Worm (Caenorhabditis elegans) whole organism, L1 larva: ENCODE measurements around the gene mtss-1.
A peak's percentile ranks its signal among the peaks of the same experiment; 100 is the strongest.

Source experiments
- C16A3.4 ChIP-seq: fragments of 150-350 bp; optimal IDR thresholded peaks from 2 replicates; lab custom pipeline; 2014; ENCODE audit warnings: missing biosample characterization, missing genetic modification characterization
- C34B4.2 ChIP-seq: sonication (generic microtip); optimal IDR thresholded peaks from 2 replicates; lab custom pipeline; 2017; ENCODE audit warnings: mild to moderate bottlenecking, missing genetic modification characterization, missing compliant biosample characterization
- F16B12.6 ChIP-seq: fragments of 150-350 bp; optimal IDR thresholded peaks from 2 replicates; lab custom pipeline; 2014; ENCODE audit warnings: missing biosample characterization, missing genetic modification characterization
- aha-1 ChIP-seq: fragments of 150-350 bp; optimal IDR thresholded peaks from 2 replicates; lab custom pipeline; 2014; ENCODE audit warnings: missing biosample characterization, missing genetic modification characterization
- alr-1 ChIP-seq: fragments of 200-800 bp; sonication (Bioruptor generic); optimal IDR thresholded peaks from 2 replicates; lab custom pipeline; 2018; ENCODE audit warnings: borderline replicate concordance, mild to moderate bottlenecking, missing genetic modification characterization, missing compliant biosample characterization
- blmp-1 ChIP-seq: fragments of 150-350 bp; optimal IDR thresholded peaks from 2 replicates; lab custom pipeline; 2014; ENCODE audit warnings: missing biosample characterization, missing genetic modification characterization
- ceh-63 ChIP-seq: fragments of 200-800 bp; sonication (Bioruptor generic); optimal IDR thresholded peaks from 2 replicates; lab custom pipeline; 2018; ENCODE audit warnings: mild to moderate bottlenecking, missing genetic modification characterization, missing compliant biosample characterization
- ceh-8 ChIP-seq: fragments of 200-800 bp; sonication (Bioruptor generic); optimal IDR thresholded peaks from 2 replicates; lab custom pipeline; 2018; ENCODE audit warnings: mild to moderate bottlenecking, missing genetic modification characterization, moderate library complexity, missing compliant biosample characterization
- ceh-88 ChIP-seq: fragments of 200-800 bp; sonication (Bioruptor generic); IDR thresholded peaks from 2 replicates; pipeline ENCODE4 v1.3.6; 2022; ENCODE audit warnings: missing genetic modification characterization, missing compliant biosample characterization
- ceh-90 ChIP-seq: sonication (generic microtip); optimal IDR thresholded peaks from 2 replicates; lab custom pipeline; 2016; ENCODE audit warnings: missing genetic modification characterization, missing compliant biosample characterization
- ces-1 ChIP-seq: fragments of 150-350 bp; optimal IDR thresholded peaks from 2 replicates; lab custom pipeline; 2014; ENCODE audit warnings: missing biosample characterization, missing genetic modification reagents, missing genetic modification characterization
- dpl-1 ChIP-seq, 3 experiments: fragments of 150-350 bp in 2 of 3; sonication (generic microtip) in 1 of 3; optimal IDR thresholded peaks; 2 replicates each; lab custom pipeline; 2014 to 2017; ENCODE audit warnings: missing biosample characterization in 3 of 3, missing genetic modification characterization in 3 of 3, missing genetic modification reagents in 3 of 3
- dsc-1 ChIP-seq: sonication (generic microtip); optimal IDR thresholded peaks from 2 replicates; lab custom pipeline; 2016; ENCODE audit warnings: mild to moderate bottlenecking, missing genetic modification characterization, missing compliant biosample characterization
- efl-1 ChIP-seq, 4 experiments: fragments of 150-350 bp; optimal IDR thresholded peaks in 3 of 4; peaks in 1 of 4; 1 replicate in 1 of 4; 2 replicates in 3 of 4; lab custom pipeline; 2014; ENCODE audit warnings: missing biosample characterization in 2 of 4, missing genetic modification characterization in 2 of 4, missing genetic modification reagents in 2 of 4
- efl-3 ChIP-seq: fragments of 200-800 bp; sonication (Bioruptor generic); optimal IDR thresholded peaks from 2 replicates; lab custom pipeline; 2018; ENCODE audit warnings: mild to moderate bottlenecking, missing genetic modification characterization, missing compliant biosample characterization
- egl-13 ChIP-seq: sonication (generic microtip); optimal IDR thresholded peaks from 2 replicates; lab custom pipeline; 2016; ENCODE audit warnings: missing genotype, missing genetic modification reagents, missing genetic modification characterization, missing compliant biosample characterization
- egl-27 ChIP-seq, 2 experiments: fragments of 150-350 bp in 1 of 2; sonication (generic microtip); optimal IDR thresholded peaks; 3 replicates each; lab custom pipeline; 2017 to 2018; ENCODE audit warnings: missing biosample characterization in 2 of 2, missing genetic modification characterization in 2 of 2, missing genetic modification reagents in 2 of 2
- elt-2 ChIP-seq: sonication (generic microtip); optimal IDR thresholded peaks from 2 replicates; lab custom pipeline; 2016; ENCODE audit warnings: missing genetic modification characterization, mild to moderate bottlenecking, inconsistent platforms, missing compliant biosample characterization, missing genetic modification reagents
- grh-1 ChIP-seq: fragments of 200-800 bp; sonication (Bioruptor generic); IDR thresholded peaks from 2 replicates; pipeline ENCODE4 v1.3.6; 2022; ENCODE audit warnings: missing genetic modification reagents, missing genetic modification characterization, missing compliant biosample characterization
- hlh-17 ChIP-seq: fragments of 200-800 bp; sonication (Bioruptor generic); optimal IDR thresholded peaks from 2 replicates; lab custom pipeline; 2018; ENCODE audit warnings: missing genetic modification characterization, mild to moderate bottlenecking, missing compliant biosample characterization, moderate library complexity, borderline replicate concordance
- isw-1 ChIP-seq: fragments of 200-800 bp; sonication (Bioruptor generic); IDR thresholded peaks from 2 replicates; pipeline ENCODE4 v1.3.6; 2022; ENCODE audit warnings: missing genetic modification characterization, missing compliant biosample characterization
- lin-14 ChIP-seq: fragments of 200-800 bp; sonication (Bioruptor generic); optimal IDR thresholded peaks from 2 replicates; lab custom pipeline; 2018; ENCODE audit warnings: mild to moderate bottlenecking, missing genetic modification characterization, moderate library complexity, missing compliant biosample characterization
- lin-15B ChIP-seq: fragments of 150-350 bp; sonication (generic microtip); optimal IDR thresholded peaks from 3 replicates; lab custom pipeline; 2014; ENCODE audit warnings: missing biosample characterization, missing genetic modification characterization
- lin-35 ChIP-seq, 2 experiments: fragments of 150-350 bp; optimal IDR thresholded peaks; 2 replicates each; lab custom pipeline; 2014; ENCODE audit warnings: missing biosample characterization in 2 of 2, missing genetic modification characterization in 2 of 2, missing genetic modification reagents in 2 of 2
- lir-3 ChIP-seq: sonication (generic microtip); optimal IDR thresholded peaks from 2 replicates; lab custom pipeline; 2016; ENCODE audit warnings: mild to moderate bottlenecking, missing genetic modification characterization, moderate library complexity, missing compliant biosample characterization; ENCODE audit not compliant: poor library complexity
- lsy-2 ChIP-seq, 2 experiments: fragments of 150-350 bp; optimal IDR thresholded peaks; 2 replicates each; lab custom pipeline; 2014; ENCODE audit warnings: missing biosample characterization in 2 of 2, missing genetic modification characterization in 2 of 2
- mdl-1 ChIP-seq, 2 experiments: fragments of 150-350 bp; optimal IDR thresholded peaks; 2 replicates each; lab custom pipeline; 2014 to 2017; ENCODE audit warnings: missing biosample characterization in 2 of 2, missing genetic modification characterization in 2 of 2, inconsistent platforms in 1 of 2
- mep-1 ChIP-seq: fragments of 150-350 bp; optimal IDR thresholded peaks from 2 replicates; lab custom pipeline; 2014; ENCODE audit warnings: missing biosample characterization, missing genetic modification characterization
- nhr-12 ChIP-seq: sonication (generic microtip); optimal IDR thresholded peaks from 2 replicates; lab custom pipeline; 2017; ENCODE audit warnings: missing biosample characterization, missing genetic modification characterization
- nhr-19 ChIP-seq: fragments of 200-800 bp; sonication (Bioruptor generic); conservative IDR thresholded peaks from 2 replicates; pipeline ENCODE4 v1.3.6; 2022; ENCODE audit warnings: missing genetic modification characterization, missing compliant biosample characterization
- nhr-20 ChIP-seq: sonication (generic microtip); optimal IDR thresholded peaks from 2 replicates; lab custom pipeline; 2016; ENCODE audit warnings: mild to moderate bottlenecking, missing genetic modification characterization, missing compliant biosample characterization
- nhr-237 ChIP-seq: fragments of 150-350 bp; optimal IDR thresholded peaks from 2 replicates; lab custom pipeline; 2014; ENCODE audit warnings: missing biosample characterization, missing genetic modification characterization
- nhr-47 ChIP-seq: sonication (generic microtip); optimal IDR thresholded peaks from 2 replicates; lab custom pipeline; 2016; ENCODE audit warnings: mild to moderate bottlenecking, missing genetic modification characterization, moderate library complexity, missing compliant biosample characterization
- nhr-76 ChIP-seq: sonication (generic microtip); optimal IDR thresholded peaks from 2 replicates; lab custom pipeline; 2017; ENCODE audit warnings: missing biosample characterization, missing genetic modification characterization
- nhr-77 ChIP-seq: fragments of 150-350 bp; optimal IDR thresholded peaks from 2 replicates; lab custom pipeline; 2014; ENCODE audit warnings: missing biosample characterization, missing genetic modification characterization
- nhr-84 ChIP-seq: sonication (generic microtip); optimal IDR thresholded peaks from 2 replicates; lab custom pipeline; 2017; ENCODE audit warnings: missing biosample characterization, missing genetic modification characterization
- pag-3 ChIP-seq: sonication (generic microtip); optimal IDR thresholded peaks from 2 replicates; lab custom pipeline; 2017; ENCODE audit warnings: missing genetic modification characterization, mild to moderate bottlenecking, missing compliant biosample characterization, antibody characterized with exemption, borderline replicate concordance; ENCODE audit not compliant: insufficient read depth
- pax-3 ChIP-seq: fragments of 200-800 bp; sonication (Bioruptor generic); optimal IDR thresholded peaks from 2 replicates; lab custom pipeline; 2018; ENCODE audit warnings: mild to moderate bottlenecking, missing genetic modification characterization, moderate library complexity, missing compliant biosample characterization
- pqm-1 ChIP-seq: sonication (generic microtip); optimal IDR thresholded peaks from 3 replicates; lab custom pipeline; 2017; ENCODE audit warnings: missing biosample characterization, missing genetic modification characterization
- skn-1 ChIP-seq: fragments of 150-350 bp; optimal IDR thresholded peaks from 2 replicates; lab custom pipeline; 2014; ENCODE audit warnings: missing biosample characterization, missing genetic modification characterization
- sox-4 ChIP-seq: sonication (generic microtip); optimal IDR thresholded peaks from 2 replicates; lab custom pipeline; 2016; ENCODE audit warnings: missing genetic modification characterization, missing compliant biosample characterization
- sptf-1 ChIP-seq: fragments of 150-350 bp; optimal IDR thresholded peaks from 2 replicates; lab custom pipeline; 2014; ENCODE audit warnings: missing biosample characterization, missing genetic modification characterization
- sup-37 ChIP-seq: fragments of 200-800 bp; sonication (Bioruptor generic); optimal IDR thresholded peaks from 2 replicates; lab custom pipeline; 2018; ENCODE audit warnings: mild to moderate bottlenecking, missing genetic modification characterization, missing compliant biosample characterization
- swsn-7 ChIP-seq: sonication (generic microtip); optimal IDR thresholded peaks from 2 replicates; lab custom pipeline; 2016; ENCODE audit warnings: missing genetic modification characterization, missing compliant biosample characterization
- tlp-1 ChIP-seq: fragments of 150-350 bp; optimal IDR thresholded peaks from 2 replicates; lab custom pipeline; 2014; ENCODE audit warnings: missing biosample characterization, missing genetic modification characterization
- unc-130 ChIP-seq: fragments of 150-350 bp; optimal IDR thresholded peaks from 2 replicates; lab custom pipeline; 2017; ENCODE audit warnings: missing biosample characterization, missing genetic modification characterization, inconsistent platforms
- unc-62 ChIP-seq: fragments of 150-350 bp; optimal IDR thresholded peaks from 2 replicates; lab custom pipeline; 2014; ENCODE audit warnings: missing biosample characterization, missing genetic modification reagents, missing genetic modification characterization
- unc-98 ChIP-seq: fragments of 200-800 bp; sonication (Bioruptor generic); IDR thresholded peaks from 2 replicates; pipeline ENCODE4 v1.3.6; 2022; ENCODE audit warnings: missing genetic modification characterization, missing compliant biosample characterization
- vab-15 ChIP-seq: sonication (generic microtip); optimal IDR thresholded peaks from 2 replicates; lab custom pipeline; 2017; ENCODE audit warnings: missing genotype, mild to moderate bottlenecking, missing genetic modification characterization, missing compliant biosample characterization
- xbp-1 ChIP-seq: sonication (generic microtip); optimal IDR thresholded peaks from 2 replicates; lab custom pipeline; 2016; ENCODE audit warnings: missing genetic modification characterization, missing compliant biosample characterization
- zag-1 ChIP-seq: fragments of 150-350 bp; optimal IDR thresholded peaks from 2 replicates; lab custom pipeline; 2014; ENCODE audit warnings: missing biosample characterization, missing genetic modification characterization
- ztf-11 ChIP-seq, 2 experiments: sonication (generic microtip); optimal IDR thresholded peaks; 2 replicates each; lab custom pipeline; 2016 to 2017; ENCODE audit warnings: missing genetic modification characterization in 2 of 2, missing biosample characterization in 1 of 2, missing compliant biosample characterization in 1 of 2

Gene mtss-1

DNA sequence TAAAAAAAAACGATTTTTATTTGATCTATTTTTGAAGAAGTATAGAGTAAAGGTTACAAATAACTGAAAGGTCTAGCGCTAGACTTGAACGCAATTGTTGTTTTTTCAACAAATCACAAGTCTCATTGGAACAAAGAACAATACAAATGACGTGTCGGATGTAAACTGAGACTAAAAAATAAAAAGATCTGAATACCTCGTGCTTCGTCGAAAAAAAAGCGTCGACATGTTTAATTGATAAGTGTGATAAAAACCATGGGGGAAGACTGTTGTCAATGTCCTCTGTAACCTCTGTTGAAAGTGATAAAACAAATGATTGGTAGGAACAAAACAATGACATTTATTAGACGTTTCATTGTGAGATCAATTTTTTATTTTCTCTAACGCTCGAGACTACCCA, 14.6 kb downstream of the mtss-1 start:
- TF ChIP-seq pax-3 (tag; lab: Kevin White, UChicago), result no peak
- TF ChIP-seq nhr-19 (GFP tag; lab: Robert Waterston, UW), result no peak; the same call in 1 of the 2 replicates
- TF ChIP-seq egl-13 (tag; lab: Kevin White, UChicago), result no peak
- TF ChIP-seq xbp-1, result no peak
- no peak for TF ChIP-seq nhr-47
- TF ChIP-seq hlh-17, result no peak
- TF ChIP-seq nhr-12 (tag; lab: Kevin White, UChicago), result no peak
- no peak for TF ChIP-seq sox-4 (tag; lab: Kevin White, UChicago)
- no peak for TF ChIP-seq ztf-11 (tag; optimal IDR thresholded peaks at IDR 0.05; lab: Kevin White, UChicago)
- TF ChIP-seq alr-1 (tag; lab: Kevin White, UChicago), result no peak
- TF ChIP-seq efl-3 (GFP tag; lab: Kevin White, UChicago), result no peak
- no peak for TF ChIP-seq C16A3.4 (tag; lab: Kevin White, UChicago)
- no peak for TF ChIP-seq F16B12.6 (tag; lab: Kevin White, UChicago)
- no peak for TF ChIP-seq nhr-76 (tag; lab: Kevin White, UChicago)
- no peak for TF ChIP-seq zag-1 (tag; lab: Kevin White, UChicago)
- TF ChIP-seq nhr-77, result no peak
- no peak for TF ChIP-seq C34B4.2 (tag; lab: Kevin White, UChicago)
- peak; percentile 45 for TF ChIP-seq lin-14 (GFP tag; lab: Kevin White, UChicago)
- no peak for TF ChIP-seq lin-15B (tag; lab: Kevin White, UChicago)
- TF ChIP-seq efl-1 (optimal IDR thresholded peaks at IDR 0.05; lab: Kevin White, UChicago), result no peak
- TF ChIP-seq efl-1 (GFP tag; optimal IDR thresholded peaks at IDR 0.05 in 1 of 2; lab: Kevin White, UChicago), result peak in 1 of 2 experiments; percentile 19
- TF ChIP-seq ceh-88 (GFP tag; lab: Robert Waterston, UW), result no peak
- no peak for TF ChIP-seq lir-3 (tag; lab: Kevin White, UChicago)
- peak in 1 of 2 experiments; percentile 14 for TF ChIP-seq mdl-1 (tag; optimal IDR thresholded peaks at IDR 0.05; lab: Kevin White, UChicago)
- no peak for TF ChIP-seq unc-98 (GFP tag; lab: Robert Waterston, UW)
- no peak for TF ChIP-seq isw-1 (GFP tag; lab: Robert Waterston, UW)
- no peak for TF ChIP-seq aha-1 (tag; lab: Kevin White, UChicago)
- TF ChIP-seq pqm-1 (tag; lab: Kevin White, UChicago), result no peak
- no peak for TF ChIP-seq ceh-90 (tag; lab: Kevin White, UChicago)
- TF ChIP-seq sup-37 (GFP tag; lab: Kevin White, UChicago), result no peak
- no peak for TF ChIP-seq vab-15
- no peak for TF ChIP-seq ces-1 (GFP tag; lab: Kevin White, UChicago)
- no peak for TF ChIP-seq tlp-1 (tag; lab: Kevin White, UChicago)
- peak; percentile 50 for TF ChIP-seq unc-130 (tag; lab: Kevin White, UChicago)
- no peak for TF ChIP-seq swsn-7 (tag; lab: Kevin White, UChicago)
- no peak for TF ChIP-seq lsy-2 (tag; optimal IDR thresholded peaks at IDR 0.05; lab: Kevin White, UChicago)
- peak; percentile 10 for TF ChIP-seq blmp-1
- no peak for TF ChIP-seq ceh-63
- no peak for TF ChIP-seq egl-27 (tag; optimal IDR thresholded peaks at IDR 0.05; lab: Kevin White, UChicago)
- peak; percentile 68 for TF ChIP-seq nhr-20 (tag; lab: Kevin White, UChicago)
- no peak for TF ChIP-seq pag-3 (tag; lab: Kevin White, UChicago)
- no peak for TF ChIP-seq nhr-237 (tag; lab: Kevin White, UChicago)
- no peak for TF ChIP-seq grh-1
- no peak for TF ChIP-seq unc-62 (GFP tag; lab: Kevin White, UChicago)
- TF ChIP-seq mep-1 (tag; lab: Kevin White, UChicago), result no peak
- TF ChIP-seq dsc-1, result no peak
- TF ChIP-seq skn-1, result no peak
- no peak for TF ChIP-seq dpl-1 (GFP tag; optimal IDR thresholded peaks at IDR 0.05; lab: Kevin White, UChicago)
- no peak for TF ChIP-seq sptf-1 (tag; lab: Kevin White, UChicago)
- TF ChIP-seq nhr-84, result no peak
- TF ChIP-seq elt-2, result peak; percentile 29
- TF ChIP-seq ceh-8 (GFP tag; lab: Kevin White, UChicago), result no peak
- TF ChIP-seq lin-35 (GFP tag; optimal IDR thresholded peaks at IDR 0.05; lab: Kevin White, UChicago), result peak in 1 of 2 experiments; percentile 65
